Worm (Caenorhabditis elegans) whole organism, L2 larva: ENCODE results near the gene M7.12.
A peak's percentile ranks its signal among the peaks of the same experiment; 100 is the strongest.

Experiments
- C34F6.9 ChIP-seq: fragments of 150-350 bp; optimal IDR thresholded peaks from 2 replicates; lab custom pipeline; 2014; ENCODE audit warnings: missing biosample characterization, missing genetic modification characterization
- F13H6.1 ChIP-seq: sonication (generic microtip); optimal IDR thresholded peaks from 2 replicates; lab custom pipeline; 2016; ENCODE audit warnings: missing genetic modification characterization, missing compliant biosample characterization
- R02D3.7 ChIP-seq: fragments of 150-350 bp; optimal IDR thresholded peaks from 2 replicates; lab custom pipeline; 2014; ENCODE audit warnings: missing biosample characterization, missing genetic modification characterization
- Y55F3AM.14 ChIP-seq: fragments of 200-800 bp; sonication (Bioruptor generic); optimal IDR thresholded peaks from 2 replicates; lab custom pipeline; 2018; ENCODE audit warnings: mild to moderate bottlenecking, missing genetic modification characterization, missing compliant biosample characterization
- ZK546.5 ChIP-seq: sonication (generic microtip); optimal IDR thresholded peaks from 2 replicates; lab custom pipeline; 2017; ENCODE audit warnings: missing biosample characterization, missing genetic modification characterization
- ama-1 ChIP-seq: fragments of 150-350 bp; optimal IDR thresholded peaks from 2 replicates; lab custom pipeline; 2018; ENCODE audit warnings: inconsistent platforms
- blmp-1 ChIP-seq: sonication (generic microtip); optimal IDR thresholded peaks from 2 replicates; lab custom pipeline; 2017; ENCODE audit warnings: missing genetic modification characterization, mild to moderate bottlenecking, missing compliant biosample characterization, antibody characterized with exemption, moderate library complexity; ENCODE audit not compliant: insufficient read depth
- ceh-16 ChIP-seq: fragments of 150-350 bp; optimal IDR thresholded peaks from 2 replicates; lab custom pipeline; 2014; ENCODE audit warnings: missing biosample characterization, missing genetic modification characterization
- ceh-82 ChIP-seq: fragments of 150-350 bp; optimal IDR thresholded peaks from 2 replicates; lab custom pipeline; 2014; ENCODE audit warnings: missing biosample characterization, missing genetic modification characterization
- crh-2 ChIP-seq: sonication (generic microtip); optimal IDR thresholded peaks from 2 replicates; lab custom pipeline; 2017; ENCODE audit warnings: missing biosample characterization, missing genetic modification characterization
- egl-27 ChIP-seq: sonication (generic microtip); optimal IDR thresholded peaks from 3 replicates; lab custom pipeline; 2017; ENCODE audit warnings: missing biosample characterization, missing genetic modification reagents, missing genetic modification characterization
- elt-3 ChIP-seq: sonication (generic microtip); optimal IDR thresholded peaks from 2 replicates; lab custom pipeline; 2017; ENCODE audit warnings: missing biosample characterization, missing genetic modification characterization
- fos-1 ChIP-seq: fragments of 150-350 bp; optimal IDR thresholded peaks from 2 replicates; lab custom pipeline; 2014; ENCODE audit warnings: missing biosample characterization, missing genetic modification characterization
- gmeb-1 ChIP-seq: fragments of 150-350 bp; optimal IDR thresholded peaks from 2 replicates; lab custom pipeline; 2014; ENCODE audit warnings: missing biosample characterization, missing genetic modification characterization
- lin-11 ChIP-seq: fragments of 150-350 bp; sonication (generic microtip); optimal IDR thresholded peaks from 2 replicates; lab custom pipeline; 2014; ENCODE audit warnings: missing biosample characterization, missing genetic modification characterization, inconsistent platforms, mixed read lengths
- lin-13 ChIP-seq: fragments of 150-350 bp; optimal IDR thresholded peaks from 2 replicates; lab custom pipeline; 2014; ENCODE audit warnings: missing biosample characterization, missing genetic modification reagents, missing genetic modification characterization
- lsy-2 ChIP-seq, 2 experiments: fragments of 150-350 bp in 1 of 2; sonication (generic microtip) in 1 of 2; optimal IDR thresholded peaks; 2 replicates each; lab custom pipeline; 2014 to 2017; ENCODE audit warnings: missing biosample characterization in 2 of 2, missing genetic modification characterization in 2 of 2
- mab-5 ChIP-seq: fragments of 150-350 bp; optimal IDR thresholded peaks from 2 replicates; lab custom pipeline; 2014; ENCODE audit warnings: missing biosample characterization, missing genetic modification characterization
- mdl-1 ChIP-seq, 2 experiments: fragments of 150-350 bp in 1 of 2; sonication (generic microtip) in 1 of 2; optimal IDR thresholded peaks; 2 replicates each; lab custom pipeline; 2017; ENCODE audit warnings: missing biosample characterization in 2 of 2, missing genetic modification characterization in 2 of 2
- nhr-10 ChIP-seq: sonication (generic microtip); optimal IDR thresholded peaks from 2 replicates; lab custom pipeline; 2017; ENCODE audit warnings: missing biosample characterization, missing genetic modification characterization
- nhr-11 ChIP-seq: fragments of 150-350 bp; optimal IDR thresholded peaks from 2 replicates; lab custom pipeline; 2014; ENCODE audit warnings: missing biosample characterization, missing genetic modification characterization
- nhr-12 ChIP-seq: fragments of 150-350 bp; optimal IDR thresholded peaks from 2 replicates; lab custom pipeline; 2014; ENCODE audit warnings: missing biosample characterization, missing genetic modification characterization
- nhr-129 ChIP-seq: fragments of 150-350 bp; optimal IDR thresholded peaks from 2 replicates; lab custom pipeline; 2014; ENCODE audit warnings: missing biosample characterization, missing genetic modification characterization
- nhr-21 ChIP-seq: fragments of 150-350 bp; optimal IDR thresholded peaks from 2 replicates; lab custom pipeline; 2014; ENCODE audit warnings: missing biosample characterization, missing genetic modification characterization
- nhr-23 ChIP-seq: fragments of 150-350 bp; optimal IDR thresholded peaks from 2 replicates; lab custom pipeline; 2014; ENCODE audit warnings: missing biosample characterization, missing genetic modification reagents, missing genetic modification characterization
- nhr-237 ChIP-seq: fragments of 150-350 bp; optimal IDR thresholded peaks from 2 replicates; lab custom pipeline; 2014; ENCODE audit warnings: missing biosample characterization, missing genetic modification characterization
- nhr-25 ChIP-seq: fragments of 150-350 bp; sonication (generic microtip); optimal IDR thresholded peaks from 3 replicates; lab custom pipeline; 2014; ENCODE audit warnings: missing biosample characterization, missing genetic modification characterization
- nhr-6 ChIP-seq: fragments of 150-350 bp; optimal IDR thresholded peaks from 2 replicates; lab custom pipeline; 2014; ENCODE audit warnings: missing biosample characterization, missing genetic modification characterization
- peb-1 ChIP-seq: fragments of 150-350 bp; optimal IDR thresholded peaks from 2 replicates; lab custom pipeline; 2014; ENCODE audit warnings: missing biosample characterization, missing genetic modification characterization
- sem-4 ChIP-seq: fragments of 150-350 bp; optimal IDR thresholded peaks from 2 replicates; lab custom pipeline; 2014; ENCODE audit warnings: missing biosample characterization, missing genetic modification reagents, missing genetic modification characterization
- skn-1 ChIP-seq: sonication (generic microtip); optimal IDR thresholded peaks from 2 replicates; lab custom pipeline; 2017; ENCODE audit warnings: missing biosample characterization, missing genetic modification characterization
- sma-3 ChIP-seq: sonication (generic microtip); optimal IDR thresholded peaks from 2 replicates; lab custom pipeline; 2016; ENCODE audit warnings: missing genetic modification reagents, missing genetic modification characterization, missing compliant biosample characterization
- sma-9 ChIP-seq, 2 experiments: fragments of 150-350 bp in 1 of 2; sonication (generic microtip) in 1 of 2; optimal IDR thresholded peaks; 2 replicates each; lab custom pipeline; 2014 to 2016; ENCODE audit warnings: missing genetic modification characterization in 2 of 2, mild to moderate bottlenecking in 1 of 2, missing biosample characterization in 1 of 2, missing compliant biosample characterization in 1 of 2, missing genetic modification reagents in 1 of 2, moderate library complexity in 1 of 2
- snpc-4 ChIP-seq: fragments of 150-350 bp; optimal IDR thresholded peaks from 2 replicates; lab custom pipeline; 2014; ENCODE audit warnings: missing biosample characterization, missing genetic modification characterization
- unc-55 ChIP-seq: fragments of 150-350 bp; sonication (generic microtip); optimal IDR thresholded peaks from 3 replicates; lab custom pipeline; 2014; ENCODE audit warnings: missing biosample characterization, missing genetic modification reagents, missing genetic modification characterization
- unc-62 ChIP-seq: fragments of 150-350 bp; optimal IDR thresholded peaks from 2 replicates; lab custom pipeline; 2014; ENCODE audit warnings: missing biosample characterization, missing genetic modification reagents, missing genetic modification characterization
- zag-1 ChIP-seq: fragments of 150-350 bp; optimal IDR thresholded peaks from 2 replicates; lab custom pipeline; 2014; ENCODE audit warnings: missing biosample characterization, missing genetic modification characterization
- ztf-11 ChIP-seq: sonication (generic microtip); optimal IDR thresholded peaks from 2 replicates; lab custom pipeline; 2017; ENCODE audit warnings: missing biosample characterization, missing genetic modification characterization
- ztf-4 ChIP-seq: fragments of 150-350 bp; optimal IDR thresholded peaks from 2 replicates; lab custom pipeline; 2014; ENCODE audit warnings: missing biosample characterization, missing genetic modification characterization

The M7.12 gene

DNA sequence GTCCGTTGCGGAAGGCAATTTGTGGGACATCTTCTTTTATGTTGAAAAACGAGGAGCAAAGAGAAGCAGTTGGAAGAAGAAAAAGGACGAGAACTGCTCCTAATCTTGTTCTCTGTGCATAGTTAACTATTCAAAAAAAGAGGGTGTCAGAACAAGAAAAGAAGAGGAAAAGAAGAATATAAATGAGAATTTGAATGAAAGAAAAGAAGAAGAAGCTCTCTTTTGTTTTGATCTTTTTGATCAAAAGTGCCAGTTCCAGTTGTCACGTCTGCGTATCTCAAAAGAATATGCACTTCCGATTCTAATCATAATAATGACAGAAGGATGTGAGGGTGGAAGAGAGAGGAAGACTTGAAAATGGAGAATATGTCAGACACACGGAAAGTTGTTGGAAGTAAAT lies 2.8 kb downstream of the M7.12 start, which contains the start of gene M7.8:
Gene M7.8, minus strand, starts transcription at position 112 of the 400 bp plus-strand sequence.
- peak; percentile 31 for TF ChIP-seq unc-55 (GFP tag; lab: Kevin White, UChicago)
- TF ChIP-seq sma-9 (GFP tag; optimal IDR thresholded peaks at IDR 0.05; lab: Kevin White, UChicago): no peak
- TF ChIP-seq sma-9 (tag; optimal IDR thresholded peaks at IDR 0.05; lab: Kevin White, UChicago): no peak
- TF ChIP-seq mdl-1 (tag; optimal IDR thresholded peaks at IDR 0.05; lab: Kevin White, UChicago): no peak
- peak; percentile 92 for TF ChIP-seq zag-1 (tag; lab: Kevin White, UChicago)
- no peak for TF ChIP-seq nhr-23 (tag; lab: Kevin White, UChicago)
- peak; percentile 44 for TF ChIP-seq C34F6.9 (tag; lab: Kevin White, UChicago)
- peak; percentile 30 for TF ChIP-seq crh-2 (tag; lab: Kevin White, UChicago)
- TF ChIP-seq lsy-2 (tag; optimal IDR thresholded peaks at IDR 0.05; lab: Kevin White, UChicago): peak in 1 of 2 experiments; percentile 35
- no peak for TF ChIP-seq ZK546.5 (tag; lab: Kevin White, UChicago)
- no peak for TF ChIP-seq skn-1 (tag; lab: Kevin White, UChicago)

DNA sequence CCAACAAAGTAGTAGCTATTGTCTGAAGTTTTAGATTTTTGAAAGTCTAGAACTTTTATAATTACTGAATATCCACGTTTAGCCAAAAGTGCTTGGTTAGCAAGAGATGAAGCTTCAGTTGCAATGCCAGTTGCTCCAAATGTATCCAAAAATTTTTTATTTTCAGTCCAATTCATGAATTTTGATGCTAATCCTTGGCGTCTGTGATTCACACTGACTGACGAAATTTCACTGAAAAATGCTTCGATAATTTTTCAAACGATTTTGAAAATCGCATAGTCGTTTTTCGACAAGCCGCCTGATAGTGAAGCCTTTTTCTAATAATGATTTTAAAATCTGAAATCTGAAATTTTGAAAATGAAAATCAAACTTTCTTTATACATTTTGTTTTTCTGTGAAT lies 3.7 kb downstream of the M7.12 start:
- TF ChIP-seq sma-3: no peak
- TF ChIP-seq nhr-129 (tag; lab: Kevin White, UChicago): no peak
- TF ChIP-seq crh-2 (tag; lab: Kevin White, UChicago): no peak
- TF ChIP-seq ceh-82 (tag; lab: Kevin White, UChicago): no peak
- TF ChIP-seq lsy-2 (tag; optimal IDR thresholded peaks at IDR 0.05; lab: Kevin White, UChicago): no peak
- no peak for TF ChIP-seq unc-62
- no peak for TF ChIP-seq Y55F3AM.14
- no peak for TF ChIP-seq nhr-25
- TF ChIP-seq ama-1 (lab: Kevin White, UChicago): no peak
- no peak for TF ChIP-seq ztf-4 (tag; lab: Kevin White, UChicago)
- no peak for TF ChIP-seq unc-55 (GFP tag; lab: Kevin White, UChicago)
- no peak for TF ChIP-seq mdl-1 (tag; optimal IDR thresholded peaks at IDR 0.05; lab: Kevin White, UChicago)
- no peak for TF ChIP-seq lin-13 (GFP tag; lab: Kevin White, UChicago)
- TF ChIP-seq ztf-11 (tag; lab: Kevin White, UChicago): no peak
- TF ChIP-seq R02D3.7 (tag; lab: Kevin White, UChicago): no peak
- no peak for TF ChIP-seq elt-3 (tag; lab: Kevin White, UChicago)
- TF ChIP-seq, all 48 proteins: peak for 0

DNA sequence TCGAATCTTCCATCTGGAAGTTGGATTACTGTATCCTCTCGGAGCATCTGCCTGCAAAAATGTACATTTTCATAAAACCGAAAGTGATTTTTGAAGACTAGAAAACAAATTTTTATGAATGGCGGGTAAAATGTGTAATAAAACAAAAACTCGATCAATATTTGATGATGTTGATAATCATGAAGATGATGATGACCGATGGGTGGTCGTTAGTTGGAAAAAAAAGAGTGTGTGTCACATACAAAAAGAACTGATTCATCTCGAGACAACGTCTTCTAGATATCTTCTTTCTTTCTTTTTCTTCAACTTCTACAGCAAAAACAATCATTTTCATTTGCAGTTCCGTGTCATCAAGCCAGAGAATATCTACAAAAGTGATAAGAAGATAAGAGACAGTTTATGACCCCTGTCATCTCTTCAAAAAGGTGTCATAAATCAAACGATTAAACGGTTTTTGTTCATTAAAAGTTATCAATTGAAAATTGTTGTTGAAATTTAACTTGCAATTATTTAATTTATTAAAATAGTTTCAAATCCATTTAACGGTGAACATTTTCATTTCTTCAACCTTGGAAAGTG lies 5.2 kb downstream of the M7.12 start, which contains the start of gene bcc-1:
Gene bcc-1, minus strand, starts transcription at position 51 of the 579 bp plus-strand sequence.
- no peak for TF ChIP-seq lsy-2 (tag; optimal IDR thresholded peaks at IDR 0.05; lab: Kevin White, UChicago)
- peak; percentile 23 for TF ChIP-seq gmeb-1 (tag; lab: Kevin White, UChicago)
- TF ChIP-seq nhr-25: peak; percentile 57
- TF ChIP-seq skn-1 (tag; lab: Kevin White, UChicago): no peak
- no peak for TF ChIP-seq nhr-12
- no peak for TF ChIP-seq zag-1 (tag; lab: Kevin White, UChicago)
- no peak for TF ChIP-seq crh-2 (tag; lab: Kevin White, UChicago)
- no peak for TF ChIP-seq peb-1 (tag; lab: Kevin White, UChicago)
- TF ChIP-seq lin-11 (tag; lab: Kevin White, UChicago): no peak
- no peak for TF ChIP-seq C34F6.9 (tag; lab: Kevin White, UChicago)
- TF ChIP-seq ztf-4 (tag; lab: Kevin White, UChicago): no peak
- TF ChIP-seq sma-3: peak; percentile 45
- TF ChIP-seq unc-55 (GFP tag; lab: Kevin White, UChicago): no peak
- no peak for TF ChIP-seq nhr-11 (tag; lab: Kevin White, UChicago)
- no peak for TF ChIP-seq ceh-16
- no peak for TF ChIP-seq mdl-1 (tag; optimal IDR thresholded peaks at IDR 0.05; lab: Kevin White, UChicago)
- TF ChIP-seq sem-4 (tag; lab: Kevin White, UChicago): no peak
- no peak for TF ChIP-seq lin-13 (GFP tag; lab: Kevin White, UChicago)
- TF ChIP-seq F13H6.1 (tag; lab: Kevin White, UChicago): no peak
- no peak for TF ChIP-seq egl-27
- TF ChIP-seq sma-9 (GFP tag; optimal IDR thresholded peaks at IDR 0.05; lab: Kevin White, UChicago): peak; percentile 42
- TF ChIP-seq sma-9 (tag; optimal IDR thresholded peaks at IDR 0.05; lab: Kevin White, UChicago): no peak
- no peak for TF ChIP-seq ceh-82 (tag; lab: Kevin White, UChicago)
- peak; percentile 62 for TF ChIP-seq fos-1 (tag; lab: Kevin White, UChicago)
- peak; percentile 18 for TF ChIP-seq nhr-21 (tag; lab: Kevin White, UChicago)
- TF ChIP-seq snpc-4: no peak
- peak; percentile 7 for TF ChIP-seq blmp-1 (tag; lab: Kevin White, UChicago)
- TF ChIP-seq nhr-10 (tag; lab: Kevin White, UChicago): no peak
- no peak for TF ChIP-seq nhr-6 (tag; lab: Kevin White, UChicago)
- TF ChIP-seq ztf-11 (tag; lab: Kevin White, UChicago): no peak
- TF ChIP-seq nhr-237 (tag; lab: Kevin White, UChicago): no peak
- no peak for TF ChIP-seq R02D3.7 (tag; lab: Kevin White, UChicago)
- TF ChIP-seq mab-5 (tag; lab: Kevin White, UChicago): peak; percentile 60
